Worm (Caenorhabditis elegans) whole organism, L3 larva: Measurements from ENCODE around the gene lgc-50.

Source experiments
- R02D3.7 ChIP-seq: fragments of 150-350 bp; optimal IDR thresholded peaks from 2 replicates; lab custom pipeline; 2014; ENCODE audit warnings: missing biosample characterization, missing genetic modification characterization
- ZK546.5 ChIP-seq: sonication (generic microtip); optimal IDR thresholded peaks from 2 replicates; lab custom pipeline; 2017; ENCODE audit warnings: missing biosample characterization, missing genetic modification characterization
- aly-2 ChIP-seq: fragments of 150-350 bp; optimal IDR thresholded peaks from 2 replicates; lab custom pipeline; 2014; ENCODE audit warnings: missing biosample characterization, missing genetic modification characterization
- ama-1 ChIP-seq: fragments of 150-350 bp; optimal IDR thresholded peaks from 2 replicates; lab custom pipeline; 2018
- ceh-16 ChIP-seq: sonication (generic microtip); optimal IDR thresholded peaks from 2 replicates; lab custom pipeline; 2017; ENCODE audit warnings: missing biosample characterization, missing genetic modification characterization
- ceh-28 ChIP-seq: fragments of 150-350 bp; optimal IDR thresholded peaks from 2 replicates; lab custom pipeline; 2014; ENCODE audit warnings: missing biosample characterization, missing genetic modification reagents, missing genetic modification characterization
- ceh-9 ChIP-seq: sonication (generic microtip); optimal IDR thresholded peaks from 2 replicates; lab custom pipeline; 2018; ENCODE audit warnings: missing biosample characterization, missing genetic modification characterization
- daf-12 ChIP-seq: fragments of 150-350 bp; optimal IDR thresholded peaks from 2 replicates; lab custom pipeline; 2014; ENCODE audit warnings: missing biosample characterization, missing genetic modification reagents, missing genetic modification characterization
- egl-27 ChIP-seq: sonication (generic microtip); optimal IDR thresholded peaks from 4 replicates; lab custom pipeline; 2017; ENCODE audit warnings: missing biosample characterization, missing genetic modification reagents, missing genetic modification characterization
- egl-5 ChIP-seq: fragments of 150-350 bp; optimal IDR thresholded peaks from 2 replicates; lab custom pipeline; 2017; ENCODE audit warnings: missing biosample characterization, missing genetic modification reagents, missing genetic modification characterization, inconsistent platforms
- elt-2 ChIP-seq: sonication (generic microtip); optimal IDR thresholded peaks from 2 replicates; lab custom pipeline; 2016; ENCODE audit warnings: missing genetic modification reagents, mild to moderate bottlenecking, missing genetic modification characterization, missing compliant biosample characterization
- elt-3 ChIP-seq, 3 experiments: fragments of 150-350 bp in 1 of 3; sonication (generic microtip) in 2 of 3; optimal IDR thresholded peaks; 2 replicates in 2 of 3; 4 replicates in 1 of 3; lab custom pipeline; 2014 to 2017; ENCODE audit warnings: missing biosample characterization in 3 of 3, missing genetic modification characterization in 3 of 3
- eor-1 ChIP-seq, 2 experiments: fragments of 150-350 bp; optimal IDR thresholded peaks; 2 replicates each; lab custom pipeline; 2014 to 2018; ENCODE audit warnings: missing biosample characterization in 2 of 2, missing genetic modification characterization in 2 of 2
- fkh-10 ChIP-seq: sonication (generic microtip); optimal IDR thresholded peaks from 2 replicates; lab custom pipeline; 2017; ENCODE audit warnings: missing biosample characterization, missing genetic modification reagents, missing genetic modification characterization
- fkh-2 ChIP-seq: fragments of 150-350 bp; optimal IDR thresholded peaks from 2 replicates; lab custom pipeline; 2014; ENCODE audit warnings: missing biosample characterization, missing genetic modification reagents, missing genetic modification characterization
- fos-1 ChIP-seq: fragments of 150-350 bp; optimal IDR thresholded peaks from 2 replicates; lab custom pipeline; 2014; ENCODE audit warnings: missing biosample characterization, missing genetic modification characterization
- hmg-11 ChIP-seq: sonication (generic microtip); optimal IDR thresholded peaks from 2 replicates; lab custom pipeline; 2016; ENCODE audit warnings: missing genetic modification characterization, missing compliant biosample characterization
- jun-1 ChIP-seq: fragments of 150-350 bp; optimal IDR thresholded peaks from 2 replicates; lab custom pipeline; 2014; ENCODE audit warnings: missing biosample characterization, missing genetic modification reagents, missing genetic modification characterization
- lin-15B ChIP-seq: fragments of 150-350 bp; optimal IDR thresholded peaks from 2 replicates; lab custom pipeline; 2014; ENCODE audit warnings: missing biosample characterization, missing genetic modification characterization
- lin-39 ChIP-seq: fragments of 150-350 bp; optimal IDR thresholded peaks from 2 replicates; lab custom pipeline; 2018; ENCODE audit warnings: missing biosample characterization, missing genetic modification reagents, missing genetic modification characterization
- lsy-12 ChIP-seq: sonication (generic microtip); optimal IDR thresholded peaks from 2 replicates; lab custom pipeline; 2016; ENCODE audit warnings: mild to moderate bottlenecking, missing genetic modification characterization, missing compliant biosample characterization
- mml-1 ChIP-seq: fragments of 150-350 bp; sonication (generic microtip); optimal IDR thresholded peaks from 3 replicates; lab custom pipeline; 2014; ENCODE audit warnings: missing biosample characterization, missing genetic modification characterization
- nfya-1 ChIP-seq: sonication (generic microtip); optimal IDR thresholded peaks from 2 replicates; lab custom pipeline; 2017; ENCODE audit warnings: missing genetic modification characterization, mild to moderate bottlenecking, missing compliant biosample characterization, antibody characterized with exemption, moderate library complexity; ENCODE audit not compliant: insufficient read depth
- nhr-12 ChIP-seq: fragments of 150-350 bp; optimal IDR thresholded peaks from 2 replicates; lab custom pipeline; 2014; ENCODE audit warnings: missing biosample characterization, missing genetic modification characterization
- nhr-23 ChIP-seq: fragments of 150-350 bp; optimal IDR thresholded peaks from 2 replicates; lab custom pipeline; 2014; ENCODE audit warnings: missing biosample characterization, missing genetic modification reagents, missing genetic modification characterization
- nhr-237 ChIP-seq: fragments of 150-350 bp; optimal IDR thresholded peaks from 2 replicates; lab custom pipeline; 2014; ENCODE audit warnings: missing biosample characterization, missing genetic modification characterization
- nhr-25 ChIP-seq: sonication (generic microtip); optimal IDR thresholded peaks from 2 replicates; lab custom pipeline; 2017; ENCODE audit warnings: missing biosample characterization, missing genetic modification characterization
- nhr-43 ChIP-seq: sonication (generic microtip); optimal IDR thresholded peaks from 2 replicates; lab custom pipeline; 2016; ENCODE audit warnings: mild to moderate bottlenecking, missing genetic modification characterization, missing compliant biosample characterization; ENCODE audit not compliant: poor library complexity, severe bottlenecking
- nhr-67 ChIP-seq: fragments of 150-350 bp; optimal IDR thresholded peaks from 2 replicates; lab custom pipeline; 2014; ENCODE audit warnings: missing biosample characterization, missing genetic modification characterization
- nhr-76 ChIP-seq: fragments of 150-350 bp; sonication (generic microtip); optimal IDR thresholded peaks from 5 replicates; lab custom pipeline; 2014; ENCODE audit warnings: missing biosample characterization, missing genetic modification characterization
- nhr-77 ChIP-seq: fragments of 150-350 bp; optimal IDR thresholded peaks from 2 replicates; lab custom pipeline; 2014; ENCODE audit warnings: missing biosample characterization, missing genetic modification characterization
- pha-4 ChIP-seq: fragments of 150-350 bp; optimal IDR thresholded peaks from 2 replicates; lab custom pipeline; 2014; ENCODE audit warnings: missing biosample characterization, missing genetic modification reagents, missing genetic modification characterization
- pqm-1 ChIP-seq: fragments of 150-350 bp; optimal IDR thresholded peaks from 2 replicates; lab custom pipeline; 2017; ENCODE audit warnings: missing biosample characterization, missing genetic modification characterization, inconsistent platforms
- sea-2 ChIP-seq: fragments of 150-350 bp; sonication (generic microtip); optimal IDR thresholded peaks from 4 replicates; lab custom pipeline; 2014; ENCODE audit warnings: missing biosample characterization, missing genetic modification reagents, missing genetic modification characterization
- skn-1 ChIP-seq: fragments of 150-350 bp; optimal IDR thresholded peaks from 2 replicates; lab custom pipeline; 2014; ENCODE audit warnings: missing biosample characterization, missing genetic modification characterization
- snpc-4 ChIP-seq: fragments of 150-350 bp; optimal IDR thresholded peaks from 2 replicates; lab custom pipeline; 2014; ENCODE audit warnings: missing biosample characterization, missing genetic modification characterization
- tbx-2 ChIP-seq: sonication (generic microtip); optimal IDR thresholded peaks from 2 replicates; lab custom pipeline; 2016; ENCODE audit warnings: mild to moderate bottlenecking, missing genetic modification characterization, missing compliant biosample characterization
- unc-39 ChIP-seq: sonication (generic microtip); optimal IDR thresholded peaks from 4 replicates; lab custom pipeline; 2017; ENCODE audit warnings: missing biosample characterization, missing genetic modification characterization
- zag-1 ChIP-seq: fragments of 150-350 bp; optimal IDR thresholded peaks from 2 replicates; lab custom pipeline; 2014; ENCODE audit warnings: missing biosample characterization, missing genetic modification characterization
- ztf-11 ChIP-seq: fragments of 150-350 bp; optimal IDR thresholded peaks from 2 replicates; lab custom pipeline; 2014; ENCODE audit warnings: missing biosample characterization, missing genetic modification characterization
- ztf-4 ChIP-seq: fragments of 150-350 bp; optimal IDR thresholded peaks from 2 replicates; lab custom pipeline; 2014; ENCODE audit warnings: missing biosample characterization, missing genetic modification characterization

Gene lgc-50

ce11 chrIII:7383733-7384132 is 11.5 kb downstream of the lgc-50 start, which contains the start of gene tbp-1:
Gene tbp-1, plus strand, starts transcription at chrIII:7384033.
- TF ChIP-seq nhr-12 (tag; lab: Kevin White, UChicago) = no peak
- TF ChIP-seq daf-12 = no peak
- TF ChIP-seq hmg-11 = no peak
- TF ChIP-seq ztf-11 (tag; lab: Kevin White, UChicago) = no peak
- TF ChIP-seq fkh-10 = no peak
- TF ChIP-seq zag-1 (tag; lab: Kevin White, UChicago) = no peak
- TF ChIP-seq elt-3 (tag; optimal IDR thresholded peaks at IDR 0.05; lab: Kevin White, UChicago) = no peak
- TF ChIP-seq egl-5 (tag; lab: Kevin White, UChicago) = no peak
- TF ChIP-seq snpc-4 = no peak
- no peak for TF ChIP-seq pqm-1 (tag; lab: Kevin White, UChicago)
- no peak for TF ChIP-seq fkh-2 (tag; lab: Kevin White, UChicago)
- TF ChIP-seq ceh-16 (tag; lab: Kevin White, UChicago) = no peak

DNA sequence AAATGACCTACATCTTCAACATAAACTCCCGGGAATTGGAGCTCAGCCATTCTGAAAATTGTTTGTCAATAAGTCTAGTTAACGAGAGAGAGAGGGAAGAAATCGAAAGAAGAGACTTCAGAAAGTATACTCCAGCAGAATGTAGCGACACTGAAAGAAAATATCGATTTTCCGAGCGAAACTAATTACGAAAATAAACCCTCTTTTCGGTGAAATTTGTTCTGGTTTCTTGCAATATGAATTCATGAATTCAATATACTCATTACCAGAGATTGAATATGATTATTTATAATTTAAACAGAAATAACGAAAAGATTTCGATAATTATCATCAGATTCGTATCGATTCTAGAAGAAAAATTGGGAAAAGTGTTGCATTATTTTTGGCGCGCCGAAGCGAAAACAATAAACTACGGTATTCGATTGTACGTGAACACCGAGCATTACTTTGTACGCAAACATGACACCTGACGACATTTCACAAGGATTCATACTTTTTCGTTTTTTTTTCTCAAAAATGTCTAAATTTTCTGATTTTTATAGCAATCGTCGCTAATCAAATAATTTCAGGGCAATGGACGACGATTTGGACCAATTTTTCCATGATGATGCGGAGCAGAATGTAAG is 13.6 kb downstream of the lgc-50 start, which contains the start of the genes hmg-4 and T20B12.3:
Gene hmg-4, minus strand, starts transcription at position 51 of the 626 bp plus-strand sequence.
Gene T20B12.3, plus strand, starts transcription at position 570 of the 626 bp plus-strand sequence.
- no peak for TF ChIP-seq ztf-11 (tag; lab: Kevin White, UChicago)
- peak; percentile 34 for TF ChIP-seq hmg-11
- TF ChIP-seq elt-3 (tag; optimal IDR thresholded peaks at IDR 0.05; lab: Kevin White, UChicago) = no peak
- peak; percentile 31 for TF ChIP-seq egl-5 (tag; lab: Kevin White, UChicago)
- no peak for TF ChIP-seq ceh-28 (tag; lab: Kevin White, UChicago)
- TF ChIP-seq pha-4 (tag; lab: Kevin White, UChicago) = peak; percentile 49
- peak; percentile 45 for TF ChIP-seq nhr-25
- no peak for TF ChIP-seq nhr-67 (tag; lab: Kevin White, UChicago)
- TF ChIP-seq nhr-76 = no peak
- no peak for TF ChIP-seq R02D3.7 (tag; lab: Kevin White, UChicago)
- TF ChIP-seq nhr-77 (tag; lab: Kevin White, UChicago) = no peak
- no peak for TF ChIP-seq lsy-12
- peak; percentile 23 for TF ChIP-seq snpc-4
- no peak for TF ChIP-seq nhr-43
- no peak for TF ChIP-seq egl-27 (tag; lab: Kevin White, UChicago)
- no peak for TF ChIP-seq ztf-4 (tag; lab: Kevin White, UChicago)
- no peak for TF ChIP-seq skn-1
- no peak for TF ChIP-seq nhr-12 (tag; lab: Kevin White, UChicago)
- TF ChIP-seq tbx-2 = no peak
- TF ChIP-seq aly-2 (tag; lab: Kevin White, UChicago) = no peak
- no peak for TF ChIP-seq sea-2
- no peak for TF ChIP-seq ceh-16 (tag; lab: Kevin White, UChicago)
- no peak for TF ChIP-seq mml-1 (tag; lab: Kevin White, UChicago)
- peak; percentile 50 for TF ChIP-seq lin-39 (tag; lab: Kevin White, UChicago)
- TF ChIP-seq jun-1 (tag; lab: Kevin White, UChicago) = no peak
- TF ChIP-seq fkh-2 (tag; lab: Kevin White, UChicago) = no peak
- no peak for TF ChIP-seq fkh-10
- no peak for TF ChIP-seq eor-1 (tag; optimal IDR thresholded peaks at IDR 0.05; lab: Kevin White, UChicago)
- TF ChIP-seq ZK546.5 (tag; lab: Kevin White, UChicago) = no peak
- TF ChIP-seq nfya-1 (tag; lab: Kevin White, UChicago) = peak; percentile 76
- no peak for TF ChIP-seq ama-1 (lab: Kevin White, UChicago)
- peak; percentile 66 for TF ChIP-seq lin-15B
- no peak for TF ChIP-seq ceh-9 (tag; lab: Kevin White, UChicago)
- peak; percentile 38 for TF ChIP-seq nhr-23
- no peak for TF ChIP-seq nhr-237 (tag; lab: Kevin White, UChicago)
- TF ChIP-seq fos-1 (tag; lab: Kevin White, UChicago) = no peak
- no peak for TF ChIP-seq unc-39 (tag; lab: Kevin White, UChicago)
- TF ChIP-seq elt-2 (tag; lab: Kevin White, UChicago) = peak; percentile 13
